Worm (Caenorhabditis elegans) whole organism, L4 larva: Measurements from ENCODE around the gene B0244.16.
A peak's percentile ranks its signal among the peaks of the same experiment; 100 is the strongest.

Experiments
- F10B5.3 ChIP-seq: sonication (generic microtip); optimal IDR thresholded peaks from 2 replicates; lab custom pipeline; 2016; ENCODE audit warnings: mild to moderate bottlenecking, missing genetic modification characterization, missing compliant biosample characterization
- F26F4.8 ChIP-seq: fragments of 200-800 bp; sonication (Bioruptor generic); conservative IDR thresholded peaks from 2 replicates; pipeline ENCODE4 v1.3.6; 2022; ENCODE audit warnings: missing genetic modification characterization, missing compliant biosample characterization
- T20F7.1 ChIP-seq: fragments of 200-800 bp; sonication (Bioruptor generic); optimal IDR thresholded peaks from 2 replicates; lab custom pipeline; 2018; ENCODE audit warnings: mild to moderate bottlenecking, missing genetic modification characterization, missing compliant biosample characterization
- T26A8.4 ChIP-seq: fragments of 200-800 bp; sonication (Bioruptor generic); IDR thresholded peaks from 2 replicates; pipeline ENCODE4 v1.3.6; 2022; ENCODE audit warnings: missing genetic modification characterization, missing compliant biosample characterization
- Y5F2A.4 ChIP-seq: fragments of 200-800 bp; sonication (Bioruptor generic); optimal IDR thresholded peaks from 2 replicates; lab custom pipeline; 2018; ENCODE audit warnings: mild to moderate bottlenecking, missing genetic modification characterization, missing compliant biosample characterization
- ZK337.2 ChIP-seq: fragments of 200-800 bp; sonication (Bioruptor generic); IDR thresholded peaks from 2 replicates; pipeline ENCODE4 v1.3.6; 2022; ENCODE audit warnings: missing genetic modification reagents, missing genetic modification characterization, missing compliant biosample characterization
- attf-4 ChIP-seq: sonication (generic microtip); optimal IDR thresholded peaks from 3 replicates; lab custom pipeline; 2017; ENCODE audit warnings: missing biosample characterization, missing genetic modification characterization
- ceh-32 ChIP-seq: sonication (generic microtip); optimal IDR thresholded peaks from 2 replicates; lab custom pipeline; 2016; ENCODE audit warnings: mild to moderate bottlenecking, missing genetic modification characterization, missing compliant biosample characterization; ENCODE audit not compliant: poor library complexity
- cey-2 ChIP-seq: sonication (generic microtip); optimal IDR thresholded peaks from 3 replicates; lab custom pipeline; 2017; ENCODE audit warnings: missing genetic modification characterization, mild to moderate bottlenecking, missing compliant biosample characterization, antibody characterized with exemption, borderline replicate concordance; ENCODE audit not compliant: insufficient read depth
- ctbp-1 ChIP-seq: fragments of 200-800 bp; sonication (Bioruptor generic); IDR thresholded peaks from 2 replicates; pipeline ENCODE4 v1.3.6; 2022; ENCODE audit warnings: missing genetic modification reagents, missing genetic modification characterization, missing compliant biosample characterization
- daf-16 ChIP-seq, 3 experiments: sonication (generic microtip); optimal IDR thresholded peaks; 2 replicates each; lab custom pipeline; 2016 to 2017; ENCODE audit warnings: missing genetic modification characterization in 3 of 3, missing genetic modification reagents in 3 of 3, mild to moderate bottlenecking in 2 of 3, missing compliant biosample characterization in 2 of 3, missing biosample characterization in 1 of 3, moderate library complexity in 1 of 3
- dmd-6 ChIP-seq: fragments of 200-800 bp; sonication (Bioruptor generic); IDR thresholded peaks from 2 replicates; pipeline ENCODE4 v1.3.6; 2022; ENCODE audit warnings: missing genetic modification reagents, missing genetic modification characterization, missing compliant biosample characterization
- duxl-1 ChIP-seq: sonication (generic microtip); optimal IDR thresholded peaks from 2 replicates; lab custom pipeline; 2016; ENCODE audit warnings: mild to moderate bottlenecking, missing genetic modification characterization, moderate library complexity, missing compliant biosample characterization; ENCODE audit not compliant: poor library complexity
- egl-27 ChIP-seq: sonication (generic microtip); optimal IDR thresholded peaks from 3 replicates; lab custom pipeline; 2017; ENCODE audit warnings: missing biosample characterization, missing genetic modification reagents, missing genetic modification characterization
- egl-43 ChIP-seq: fragments of 200-800 bp; sonication (Bioruptor generic); IDR thresholded peaks from 2 replicates; pipeline ENCODE4 v1.3.6; 2022; ENCODE audit warnings: missing genetic modification reagents, missing genetic modification characterization, missing compliant biosample characterization
- fkh-10 ChIP-seq: fragments of 150-350 bp; optimal IDR thresholded peaks from 2 replicates; lab custom pipeline; 2014; ENCODE audit warnings: missing biosample characterization, missing genetic modification reagents, missing genetic modification characterization
- hlh-11 ChIP-seq: fragments of 200-800 bp; sonication (Bioruptor generic); optimal IDR thresholded peaks from 2 replicates; lab custom pipeline; 2018; ENCODE audit warnings: mild to moderate bottlenecking, missing genetic modification characterization, missing compliant biosample characterization
- hmg-1.1 ChIP-seq: fragments of 200-800 bp; sonication (Bioruptor generic); IDR thresholded peaks from 2 replicates; pipeline ENCODE4 v1.3.6; 2022; ENCODE audit warnings: missing genetic modification reagents, missing genetic modification characterization, missing compliant biosample characterization
- lim-7 ChIP-seq: fragments of 200-800 bp; sonication (Bioruptor generic); IDR thresholded peaks from 2 replicates; pipeline ENCODE4 v1.3.6; 2022; ENCODE audit warnings: missing genetic modification characterization, missing compliant biosample characterization
- lin-29 ChIP-seq: fragments of 200-800 bp; sonication (Bioruptor generic); IDR thresholded peaks from 2 replicates; pipeline ENCODE4 v1.3.6; 2022; ENCODE audit warnings: missing genetic modification reagents, missing genetic modification characterization, missing compliant biosample characterization
- lin-38 ChIP-seq: fragments of 200-800 bp; sonication (Bioruptor generic); IDR thresholded peaks from 2 replicates; pipeline ENCODE4 v1.3.6; 2022; ENCODE audit warnings: missing genetic modification reagents, missing genetic modification characterization, missing compliant biosample characterization
- madf-5 ChIP-seq, 2 experiments: fragments of 200-800 bp; sonication (Bioruptor generic); IDR thresholded peaks; 2 replicates each; pipeline ENCODE4 v1.3.6; 2022; ENCODE audit warnings: missing compliant biosample characterization in 2 of 2, missing genetic modification characterization in 2 of 2
- mdt-29 ChIP-seq: fragments of 200-800 bp; sonication (Bioruptor generic); IDR thresholded peaks from 2 replicates; pipeline ENCODE4 v1.3.6; 2022; ENCODE audit warnings: missing genetic modification reagents, missing genetic modification characterization, missing compliant biosample characterization
- mes-2 ChIP-seq: sonication (generic microtip); optimal IDR thresholded peaks from 2 replicates; lab custom pipeline; 2016; ENCODE audit warnings: missing genotype, mild to moderate bottlenecking, missing genetic modification characterization, missing compliant biosample characterization; ENCODE audit not compliant: poor library complexity, severe bottlenecking
- nhr-10 ChIP-seq: fragments of 150-350 bp; optimal IDR thresholded peaks from 2 replicates; lab custom pipeline; 2014; ENCODE audit warnings: missing biosample characterization, missing genetic modification characterization
- nhr-11 ChIP-seq: fragments of 150-350 bp; optimal IDR thresholded peaks from 2 replicates; lab custom pipeline; 2014; ENCODE audit warnings: missing biosample characterization, missing genetic modification characterization
- nhr-237 ChIP-seq: sonication (generic microtip); optimal IDR thresholded peaks from 2 replicates; lab custom pipeline; 2017; ENCODE audit warnings: missing biosample characterization, missing genetic modification characterization
- nhr-42 ChIP-seq: fragments of 200-800 bp; sonication (Bioruptor generic); IDR thresholded peaks from 2 replicates; pipeline ENCODE4 v1.3.6; 2022; ENCODE audit warnings: missing genetic modification characterization, missing compliant biosample characterization
- nhr-48 ChIP-seq: sonication (generic microtip); optimal IDR thresholded peaks from 2 replicates; lab custom pipeline; 2016; ENCODE audit warnings: mild to moderate bottlenecking, missing genetic modification characterization, missing compliant biosample characterization
- nhr-76 ChIP-seq: fragments of 150-350 bp; optimal IDR thresholded peaks from 2 replicates; lab custom pipeline; 2014; ENCODE audit warnings: missing biosample characterization, missing genetic modification characterization
- sdz-12 ChIP-seq: fragments of 200-800 bp; sonication (Bioruptor generic); optimal IDR thresholded peaks from 2 replicates; lab custom pipeline; 2018; ENCODE audit warnings: mild to moderate bottlenecking, missing genetic modification characterization, missing compliant biosample characterization
- skn-1 ChIP-seq: fragments of 150-350 bp; optimal IDR thresholded peaks from 2 replicates; lab custom pipeline; 2014; ENCODE audit warnings: missing biosample characterization, missing genetic modification characterization
- snpc-1.2 ChIP-seq: fragments of 200-800 bp; sonication (Bioruptor generic); IDR thresholded peaks from 2 replicates; pipeline ENCODE4 v1.3.6; 2022; ENCODE audit warnings: missing genetic modification reagents, missing genetic modification characterization, missing compliant biosample characterization
- snpc-4 ChIP-seq: fragments of 150-350 bp; optimal IDR thresholded peaks from 2 replicates; lab custom pipeline; 2014; ENCODE audit warnings: missing biosample characterization, missing genetic modification characterization
- spr-1 ChIP-seq: sonication (generic microtip); optimal IDR thresholded peaks from 2 replicates; lab custom pipeline; 2016; ENCODE audit warnings: mild to moderate bottlenecking, missing genetic modification characterization, missing compliant biosample characterization
- tag-97 ChIP-seq: fragments of 200-800 bp; sonication (Bioruptor generic); IDR thresholded peaks from 2 replicates; pipeline ENCODE4 v1.3.6; 2022; ENCODE audit warnings: missing genetic modification characterization, missing compliant biosample characterization
- unc-39 ChIP-seq: sonication (generic microtip); optimal IDR thresholded peaks from 2 replicates; lab custom pipeline; 2017; ENCODE audit warnings: missing biosample characterization, missing genetic modification characterization
- zag-1 ChIP-seq: fragments of 150-350 bp; optimal IDR thresholded peaks from 2 replicates; lab custom pipeline; 2014; ENCODE audit warnings: missing biosample characterization, missing genetic modification characterization
- zip-2 ChIP-seq: fragments of 150-350 bp; optimal IDR thresholded peaks from 2 replicates; lab custom pipeline; 2014; ENCODE audit warnings: missing biosample characterization, missing genetic modification characterization

Gene B0244.16

DNA sequence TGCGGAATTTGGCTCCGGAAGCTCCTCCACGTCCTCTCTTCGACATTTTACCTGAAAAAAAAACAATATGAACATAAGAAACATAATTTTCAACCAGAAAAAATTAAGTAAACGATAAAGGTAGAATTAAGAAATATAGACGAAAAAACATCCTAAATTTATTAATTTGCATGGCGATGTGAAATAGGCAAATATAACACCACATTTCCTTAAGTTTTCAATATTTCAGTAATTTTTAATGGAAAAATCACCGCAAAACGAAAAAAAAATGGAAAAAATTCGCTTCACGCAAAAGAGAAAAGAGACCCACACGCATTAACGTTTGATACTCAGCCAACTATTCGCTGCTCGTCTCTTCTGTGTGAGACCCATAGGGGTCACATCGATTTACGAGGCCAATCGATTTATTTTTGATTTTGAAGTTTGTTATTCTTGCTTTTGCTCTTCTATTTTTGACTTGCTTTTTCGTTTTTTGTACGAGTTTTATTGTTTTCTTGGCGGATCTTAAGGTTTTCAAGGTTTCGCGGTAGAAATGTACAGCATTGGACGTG, 34.6 kb upstream of the B0244.16 start, which contains the start of gene rpl-23 (continued):
- no peak for TF ChIP-seq Y5F2A.4 (GFP tag; lab: Kevin White, UChicago)
- peak; percentile 96 for TF ChIP-seq nhr-11 (tag; lab: Kevin White, UChicago)
- TF ChIP-seq mdt-29 (GFP tag; lab: Robert Waterston, UW): no peak
- peak in 1 of 2 experiments; percentile 38 for TF ChIP-seq daf-16 (GFP tag; optimal IDR thresholded peaks at IDR 0.05; lab: Kevin White, UChicago)
- TF ChIP-seq daf-16 (tag; optimal IDR thresholded peaks at IDR 0.05; lab: Kevin White, UChicago): peak; percentile 72

DNA sequence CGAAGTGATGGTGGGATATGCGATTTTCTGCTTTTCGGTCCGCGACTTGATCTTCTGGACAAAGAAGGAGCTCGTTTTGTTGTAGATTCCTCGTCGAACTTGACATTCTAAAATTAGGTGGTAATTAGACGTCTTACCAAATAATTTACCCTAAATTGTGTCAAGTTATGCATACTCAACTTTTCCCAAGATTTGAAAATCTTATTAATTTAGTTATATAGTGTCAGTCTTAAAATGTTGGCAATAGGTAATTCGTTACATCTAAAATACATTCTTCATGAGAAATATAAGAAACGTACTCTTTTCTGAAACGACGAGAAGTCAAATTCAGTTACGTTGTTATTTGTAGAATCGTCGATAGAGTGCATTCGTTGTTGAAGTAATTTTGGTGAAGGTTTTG, 33.2 kb upstream of the B0244.16 start:
- no peak for TF ChIP-seq spr-1

DNA sequence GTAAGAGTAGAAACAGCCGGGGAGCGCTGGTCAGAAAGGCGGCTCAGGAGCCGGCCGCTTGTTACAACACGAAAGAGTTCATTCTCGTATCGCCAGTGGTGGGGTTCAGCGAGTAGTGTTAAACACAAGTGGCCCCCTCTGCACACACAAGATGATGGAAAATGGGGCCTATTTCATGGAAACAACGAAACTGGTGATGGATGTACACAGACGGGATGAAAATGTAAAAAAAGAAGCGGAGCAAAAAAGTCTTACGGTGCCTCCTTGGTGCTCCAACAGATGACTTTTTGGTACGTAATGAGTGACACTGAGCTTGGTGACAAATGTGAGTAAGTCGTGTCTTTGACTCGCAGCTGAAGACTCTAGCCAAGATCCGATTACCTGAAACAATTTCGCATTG, 32.7 kb upstream of the B0244.16 start:
- TF ChIP-seq egl-27 (tag; lab: Kevin White, UChicago) (no peak), F26F4.8 (GFP tag; lab: Robert Waterston, UW) (0 out of 2 replicates have a peak, but pooled peaks have one; percentile 5), hlh-11 (tag; lab: Kevin White, UChicago) (peak; percentile 30), daf-16 (GFP tag; optimal IDR thresholded peaks at IDR 0.05; lab: Kevin White, UChicago) (peak in 1 of 2 experiments; percentile 5), daf-16 (tag; optimal IDR thresholded peaks at IDR 0.05; lab: Kevin White, UChicago) (no peak), nhr-11 (tag; lab: Kevin White, UChicago) (peak; percentile 27), ctbp-1 (GFP tag; lab: Robert Waterston, UW) (0 out of 2 replicates have a peak, but pooled peaks have one; percentile 17), mes-2 (peak; percentile 1), nhr-237 (no peak), egl-43 (0 out of 2 replicates have a peak, but pooled peaks have one; percentile 29), T20F7.1 (GFP tag; lab: Kevin White, UChicago) (no peak)
- TF ChIP-seq, all 104 proteins: peak for 7

DNA sequence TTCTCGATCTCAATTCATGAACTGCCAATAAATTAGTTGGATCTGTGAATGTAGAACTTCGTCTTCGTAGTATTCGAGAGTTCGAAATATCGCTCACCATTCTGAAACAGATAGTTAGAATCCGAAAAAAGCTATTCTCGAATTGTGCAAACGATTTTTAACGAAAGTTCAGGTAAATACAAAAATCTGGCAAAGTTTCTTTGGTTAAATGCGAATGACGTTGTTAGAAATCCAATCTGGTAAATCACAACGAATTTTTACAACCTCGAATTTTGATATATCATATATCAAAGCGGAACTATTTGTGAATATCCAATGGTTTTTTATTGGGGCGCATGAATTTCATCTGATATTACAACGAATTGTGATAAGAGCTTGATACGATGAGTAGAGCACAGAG, 31.5 kb upstream of the B0244.16 start, which contains the start of gene hpo-28:
Gene hpo-28 (minus strand): TSS at position 101 of the 400 bp plus-strand sequence.
- TF ChIP-seq egl-27 (tag; lab: Kevin White, UChicago) (no peak), fkh-10 (GFP tag; lab: Kevin White, UChicago) (no peak), T26A8.4 (GFP tag; lab: Robert Waterston, UW) (no peak), lim-7 (GFP tag; lab: Robert Waterston, UW) (no peak), madf-5 (GFP tag; IDR thresholded peaks at IDR 0.05; lab: Robert Waterston, UW) (no peak), hmg-1.1 (GFP tag; lab: Robert Waterston, UW) (no peak), duxl-1 (tag; lab: Kevin White, UChicago) (no peak), nhr-42 (GFP tag; lab: Robert Waterston, UW) (no peak), nhr-76 (no peak), zag-1 (tag; lab: Kevin White, UChicago) (no peak), dmd-6 (GFP tag; lab: Robert Waterston, UW) (no peak), nhr-10 (tag; lab: Kevin White, UChicago) (no peak)

DNA sequence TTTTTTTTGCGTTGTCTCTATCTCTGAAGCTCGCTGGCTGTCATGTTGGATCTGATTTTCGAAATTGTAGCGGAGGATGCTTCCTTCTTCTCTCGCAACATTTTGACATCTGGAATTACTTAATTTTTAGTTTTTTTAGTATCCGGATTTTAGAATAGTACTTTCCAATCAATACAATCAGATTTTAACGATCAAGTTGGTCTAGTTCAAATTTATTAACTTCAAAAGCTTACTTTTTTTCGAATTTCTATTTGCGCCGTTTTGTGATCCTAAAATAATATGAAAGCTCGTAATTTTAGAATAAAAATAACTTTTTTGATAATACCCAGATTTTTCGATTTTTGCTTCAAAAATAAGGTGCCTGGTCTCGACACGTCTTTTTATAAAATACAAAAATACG, 30.7 kb upstream of the B0244.16 start, which contains the start of gene B0336.12:
Gene B0336.12 (minus strand): TSS at position 101 of the 400 bp plus-strand sequence.
- TF ChIP-seq lin-38 (GFP tag; lab: Robert Waterston, UW): 0 out of 2 replicates have a peak, but pooled peaks have one; percentile 22
- no peak for TF ChIP-seq nhr-48 (tag; lab: Kevin White, UChicago)
- TF ChIP-seq cey-2: no peak

DNA sequence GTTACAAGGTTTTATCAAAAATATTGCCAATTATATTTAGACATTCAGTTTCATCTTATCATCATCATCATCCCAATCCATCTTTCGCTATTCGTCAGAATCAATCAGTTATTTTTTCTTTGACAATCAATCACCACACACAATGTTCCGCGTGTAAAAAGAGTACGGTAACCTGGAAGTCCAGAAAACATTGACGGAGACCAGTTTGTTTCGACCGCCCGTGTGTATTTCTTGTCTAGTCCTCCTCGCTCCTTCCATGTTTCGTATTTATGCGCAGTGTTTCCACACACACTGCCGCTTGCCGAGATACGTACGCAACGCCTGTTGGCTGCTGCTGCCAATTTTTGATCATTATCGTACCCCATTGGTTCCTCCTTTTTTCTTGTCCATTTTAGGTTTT, 30.1 kb upstream of the B0244.16 start:
- TF ChIP-seq lim-7 (GFP tag; lab: Robert Waterston, UW) (no peak), F10B5.3 (no peak), ceh-32 (tag; lab: Kevin White, UChicago) (no peak), zip-2 (no peak), tag-97 (GFP tag; lab: Robert Waterston, UW) (no peak), attf-4 (no peak), lin-29 (GFP tag; lab: Robert Waterston, UW) (no peak), mdt-29 (GFP tag; lab: Robert Waterston, UW) (no peak), nhr-11 (tag; lab: Kevin White, UChicago) (no peak), hmg-1.1 (GFP tag; lab: Robert Waterston, UW) (0 out of 2 replicates have a peak, but pooled peaks have one; percentile 37), ZK337.2 (no peak), T20F7.1 (GFP tag; lab: Kevin White, UChicago) (no peak), skn-1 (tag; lab: Kevin White, UChicago) (no peak), unc-39 (no peak), ctbp-1 (GFP tag; lab: Robert Waterston, UW) (no peak), snpc-4 (tag; lab: Kevin White, UChicago) (no peak), sdz-12 (no peak), cey-2 (no peak), nhr-76 (no peak), egl-27 (tag; lab: Kevin White, UChicago) (no peak), snpc-1.2 (GFP tag; lab: Robert Waterston, UW) (no peak)
